Worm (Caenorhabditis elegans): ENCODE measurements around the gene cyp-33C11.

DNA sequence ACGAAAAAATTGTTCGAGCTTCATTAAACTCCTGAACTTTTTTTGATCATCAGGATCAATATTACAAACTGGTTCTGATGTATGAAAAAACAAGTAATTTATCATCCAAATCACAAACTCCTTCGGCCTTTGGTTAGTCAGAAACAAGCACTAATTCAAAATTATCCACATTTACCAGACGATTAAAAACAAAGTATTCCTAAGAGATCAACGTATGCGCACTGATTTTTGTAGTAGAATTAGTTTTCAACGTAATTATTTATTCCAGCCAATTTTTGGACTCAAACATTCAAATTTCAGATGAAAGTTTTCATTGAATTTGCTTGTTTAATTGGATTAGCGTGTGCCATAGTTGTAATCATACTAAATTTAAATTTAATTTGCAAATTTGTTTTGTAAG, 5.9 kb downstream of the cyp-33C11 start, which contains the start of gene srbc-38:
- TF ChIP-seq dve-1 (tag; optimal IDR thresholded peaks at IDR 0.05; ENCODE audit: insufficient read depth) (no peak), Y75B8A.6 (GFP tag; IDR thresholded peaks at IDR 0.05) (no peak), snpc-4 (tag; optimal IDR thresholded peaks at IDR 0.05) (no peak), ztf-11 (tag; optimal IDR thresholded peaks at IDR 0.05) (no peak), pha-4 (GFP tag; IDR thresholded peaks at IDR 0.05) (no peak), pha-4 (tag; optimal IDR thresholded peaks at IDR 0.05) (no peak), jun-1 (tag; optimal IDR thresholded peaks at IDR 0.05) (no peak), dmd-8 (GFP tag; IDR thresholded peaks at IDR 0.05) (no peak), fos-1 (tag; optimal IDR thresholded peaks at IDR 0.05) (no peak), ZK546.5 (tag; optimal IDR thresholded peaks at IDR 0.05) (no peak)
